Worm (Caenorhabditis elegans): Measurements from ENCODE around the gene mrps-24.

mrps-24 gene

DNA sequence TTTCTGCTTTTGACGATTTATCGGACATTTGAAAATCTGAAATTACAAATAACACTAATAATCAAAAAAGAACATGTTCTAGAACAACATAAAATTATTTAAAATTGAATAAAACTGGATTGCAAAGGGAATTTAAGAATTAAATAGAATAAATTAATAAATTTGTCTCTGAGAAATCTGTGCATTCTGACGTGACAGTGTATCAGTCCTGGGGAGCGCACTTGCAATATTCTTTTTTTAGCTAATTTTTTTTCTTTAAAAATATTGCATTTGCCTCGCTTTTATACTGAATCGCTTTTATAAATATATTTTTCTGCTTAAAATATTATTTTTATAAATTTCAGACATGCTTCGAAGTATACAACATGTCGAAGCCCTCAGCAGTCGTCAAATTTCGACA, at the start of gene mrps-24, which contains the start of the genes mrpl-1 and emc-6:
Gene mrps-24, plus strand, starts transcription at position 345 of the 400 bp plus-strand sequence.
Gene mrpl-1, minus strand, starts transcription at position 1 of the 400 bp plus-strand sequence.
Gene emc-6, minus strand, starts transcription at position 36 of the 400 bp plus-strand sequence.
- TF ChIP-seq W03F9.2 (tag; optimal IDR thresholded peaks at IDR 0.05) = peak; percentile 92
- no peak for TF ChIP-seq him-1 (tag; optimal IDR thresholded peaks at IDR 0.05)
- no peak for TF ChIP-seq dao-5 (tag; optimal IDR thresholded peaks at IDR 0.05)

DNA sequence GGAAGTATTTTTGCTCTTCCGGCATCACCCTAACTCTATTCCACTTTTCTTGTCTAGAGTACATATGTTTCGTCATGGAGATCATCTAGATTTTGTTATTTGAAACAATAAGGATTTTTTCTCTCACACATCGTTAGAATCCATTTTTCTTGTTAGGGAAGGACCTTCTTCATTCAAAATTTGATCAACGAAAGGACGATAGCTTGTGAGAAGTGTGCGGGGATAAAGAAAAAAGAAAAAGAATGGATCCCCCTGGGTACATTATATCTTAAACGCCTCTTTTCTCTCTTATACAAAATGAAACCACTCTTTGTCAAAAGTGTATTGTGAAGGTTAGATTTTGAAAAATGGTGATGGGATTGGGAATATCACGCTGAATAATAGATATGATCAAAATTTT, 48.3 kb upstream of the mrps-24 start:
- TF ChIP-seq dao-5 (tag; optimal IDR thresholded peaks at IDR 0.05) = no peak
- TF ChIP-seq W03F9.2 (tag; optimal IDR thresholded peaks at IDR 0.05) = no peak
- no peak for TF ChIP-seq him-1 (tag; optimal IDR thresholded peaks at IDR 0.05)

DNA sequence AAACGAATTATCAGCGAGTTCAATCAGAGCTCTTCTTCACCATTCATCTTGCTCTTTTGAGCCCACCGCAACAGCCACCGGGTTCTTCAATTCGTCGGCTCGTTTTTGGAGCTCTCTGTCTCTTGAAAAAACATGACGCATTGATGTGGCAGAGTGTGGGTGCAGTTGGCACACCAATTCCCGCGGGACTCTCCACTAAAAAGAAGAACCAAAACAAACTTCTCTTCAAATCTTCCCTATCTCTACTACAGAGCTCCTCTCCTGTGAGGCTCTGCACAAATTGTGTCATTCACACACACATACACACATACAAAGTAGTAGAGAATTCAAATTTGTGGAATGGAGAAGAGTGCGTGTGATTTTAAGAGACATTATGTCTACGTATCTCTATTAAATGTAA, 46.8 kb upstream of the mrps-24 start:
- TF ChIP-seq dao-5 (tag; optimal IDR thresholded peaks at IDR 0.05) (no peak), him-1 (tag; optimal IDR thresholded peaks at IDR 0.05) (peak; percentile 43)

DNA sequence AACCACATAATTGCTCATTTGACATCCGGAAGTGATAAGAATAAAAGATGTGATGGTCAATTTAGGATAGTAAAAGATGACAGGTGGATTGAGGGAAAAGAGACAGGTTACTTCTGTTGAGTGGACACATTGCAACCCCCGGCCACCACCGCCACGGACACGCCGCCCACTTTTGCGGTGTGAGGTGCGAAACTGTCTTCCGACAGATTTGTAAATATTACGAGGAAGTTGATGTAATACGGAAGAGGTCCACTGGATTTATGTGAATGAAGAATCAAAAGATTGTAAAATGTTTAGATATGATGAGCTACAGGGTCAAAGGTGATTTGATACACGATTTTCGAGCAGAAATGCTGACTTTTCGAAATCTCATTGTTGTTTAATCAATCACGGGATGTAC, 37.0 kb upstream of the mrps-24 start, which contains the start of gene C08G9.2:
Gene C08G9.2, minus strand, starts transcription at position 101 of the 400 bp plus-strand sequence.
- TF ChIP-seq dao-5 (tag; optimal IDR thresholded peaks at IDR 0.05) (no peak), him-1 (tag; optimal IDR thresholded peaks at IDR 0.05) (no peak), W03F9.2 (tag; optimal IDR thresholded peaks at IDR 0.05) (no peak)

DNA sequence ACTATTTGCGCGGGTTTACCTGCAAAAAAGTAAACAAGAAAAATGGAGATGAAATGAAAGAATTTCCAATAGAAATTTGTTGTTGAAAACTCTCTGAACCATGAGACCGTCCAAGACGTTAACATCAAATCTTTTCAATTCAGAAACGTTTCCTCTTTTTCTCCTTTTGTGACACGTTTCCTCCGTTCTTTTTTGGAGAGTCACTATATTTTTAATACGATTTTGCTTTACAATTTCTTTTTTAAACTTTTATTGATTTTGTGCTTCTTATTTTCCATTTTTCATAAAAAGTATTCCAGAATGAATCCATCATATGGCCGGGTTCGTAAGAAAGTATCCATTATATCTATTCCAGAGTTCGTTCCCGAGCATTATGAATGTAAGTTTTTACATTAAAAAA, 35.0 kb upstream of the mrps-24 start, which contains the start of gene itr-1:
Gene itr-1, plus strand, starts transcription at position 301 of the 400 bp plus-strand sequence.
- TF ChIP-seq dao-5 (tag; optimal IDR thresholded peaks at IDR 0.05) (no peak), him-1 (tag; optimal IDR thresholded peaks at IDR 0.05) (no peak), W03F9.2 (tag; optimal IDR thresholded peaks at IDR 0.05) (no peak)

DNA sequence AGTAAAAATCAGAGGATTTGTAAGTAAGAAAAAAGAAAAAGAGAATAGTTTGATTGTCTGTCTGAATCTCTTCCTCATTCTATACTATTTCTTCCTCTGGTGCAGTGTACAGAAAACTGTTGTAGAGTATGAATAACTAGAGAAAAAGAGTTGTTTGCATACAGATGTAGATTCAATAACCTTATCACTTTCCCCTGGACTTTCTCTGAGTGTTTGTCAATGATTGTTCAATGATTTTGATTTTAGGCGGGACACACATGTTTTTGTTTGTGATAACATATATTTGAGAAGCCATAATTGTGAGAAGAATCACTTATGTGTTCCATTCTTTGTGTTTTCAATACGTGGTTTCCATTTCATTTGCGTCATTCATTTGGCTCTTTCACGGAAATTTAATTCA, 30.7 kb upstream of the mrps-24 start:
- TF ChIP-seq him-1 (tag; optimal IDR thresholded peaks at IDR 0.05) (no peak), W03F9.2 (tag; optimal IDR thresholded peaks at IDR 0.05) (no peak), dao-5 (tag; optimal IDR thresholded peaks at IDR 0.05) (no peak)

DNA sequence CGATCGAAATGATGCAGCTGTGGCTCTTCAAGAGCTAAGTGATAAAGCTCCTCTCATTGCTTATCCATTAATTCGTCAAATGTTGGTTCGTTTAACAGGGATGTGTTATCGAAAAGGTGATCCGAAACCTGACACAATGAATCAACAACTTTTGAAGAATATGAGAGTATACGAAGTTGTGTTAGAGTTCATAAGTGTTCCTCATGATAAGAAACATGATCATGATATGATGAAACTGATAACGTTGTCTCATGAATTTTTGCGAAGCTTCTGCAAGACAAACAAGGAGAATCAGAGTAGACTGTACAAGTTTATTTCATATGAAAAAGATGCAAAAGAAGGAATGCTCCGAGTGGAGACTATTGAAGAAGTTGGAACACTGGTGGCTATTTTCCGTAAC, 20.5 kb upstream of the mrps-24 start:
- no peak for TF ChIP-seq dao-5 (tag; optimal IDR thresholded peaks at IDR 0.05)
- TF ChIP-seq him-1 (tag; optimal IDR thresholded peaks at IDR 0.05) = no peak
- TF ChIP-seq W03F9.2 (tag; optimal IDR thresholded peaks at IDR 0.05) = no peak

DNA sequence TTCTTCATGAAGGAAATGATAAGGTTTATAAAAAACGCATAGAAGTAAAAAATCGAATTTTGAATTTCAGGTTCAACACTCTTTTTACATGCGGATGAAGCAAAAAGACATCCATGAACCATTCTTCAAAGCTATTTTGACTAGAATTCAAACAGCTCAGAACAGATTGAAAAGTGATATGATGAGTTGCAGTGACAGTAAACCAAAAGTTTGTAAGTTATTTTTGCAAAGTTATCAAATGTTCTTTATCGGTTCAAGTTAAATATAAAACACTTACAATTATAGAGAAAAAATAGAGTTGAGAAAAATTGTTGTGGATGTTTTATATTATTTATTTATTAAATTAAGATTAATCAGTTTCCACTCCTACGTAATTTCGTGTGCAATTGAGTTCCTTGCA, 17.4 kb upstream of the mrps-24 start:
- TF ChIP-seq dao-5 (tag; optimal IDR thresholded peaks at IDR 0.05) = no peak
- TF ChIP-seq him-1 (tag; optimal IDR thresholded peaks at IDR 0.05) = no peak
- TF ChIP-seq W03F9.2 (tag; optimal IDR thresholded peaks at IDR 0.05) = no peak

DNA sequence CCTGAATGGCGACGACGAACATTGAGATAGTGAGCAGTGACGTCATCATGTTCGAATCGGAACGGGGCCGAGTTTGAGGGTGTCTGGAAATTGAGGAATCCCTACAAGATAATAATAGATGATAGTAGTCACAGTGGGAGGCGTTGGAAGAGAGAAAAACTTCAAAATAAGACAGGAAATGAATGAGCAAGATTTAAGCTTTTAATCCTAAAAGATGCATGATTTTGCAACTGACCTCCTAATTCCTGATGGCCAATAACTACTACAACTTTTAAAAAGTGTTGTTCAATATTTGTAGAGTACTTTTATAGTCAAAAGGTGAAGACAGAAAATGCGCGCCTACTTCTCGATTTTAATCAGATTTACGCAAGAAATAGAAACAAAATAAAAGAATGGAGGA, 11.5 kb upstream of the mrps-24 start, which contains the start of gene flp-13:
Gene flp-13, minus strand, starts transcription at position 101 of the 400 bp plus-strand sequence.
- TF ChIP-seq dao-5 (tag; optimal IDR thresholded peaks at IDR 0.05) = no peak
- TF ChIP-seq him-1 (tag; optimal IDR thresholded peaks at IDR 0.05) = no peak
- TF ChIP-seq W03F9.2 (tag; optimal IDR thresholded peaks at IDR 0.05) = no peak

DNA sequence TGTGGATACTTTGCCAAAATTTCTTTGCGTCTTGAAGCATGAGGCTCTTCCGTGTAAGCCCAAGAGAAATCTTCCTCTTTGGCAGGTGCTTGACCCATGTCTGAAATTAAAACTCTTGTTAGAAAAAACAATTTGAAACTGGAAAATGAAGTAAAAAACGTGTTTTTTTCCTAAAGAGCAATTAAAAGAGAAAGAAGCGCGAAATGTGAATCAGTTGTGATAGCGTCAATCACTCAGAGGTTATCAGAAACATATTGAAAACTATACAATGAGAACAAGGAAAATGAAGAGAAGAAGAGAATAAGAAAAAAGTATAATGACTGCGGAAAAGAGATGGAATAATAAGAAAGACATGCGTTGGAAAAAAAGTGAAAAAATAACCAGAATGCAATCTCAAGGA, 3.0 kb upstream of the mrps-24 start, which contains the start of gene F33D4.4:
Gene F33D4.4, minus strand, starts transcription at position 101 of the 400 bp plus-strand sequence.
- TF ChIP-seq him-1 (tag; optimal IDR thresholded peaks at IDR 0.05) (no peak), W03F9.2 (tag; optimal IDR thresholded peaks at IDR 0.05) (no peak), dao-5 (tag; optimal IDR thresholded peaks at IDR 0.05) (no peak)

DNA sequence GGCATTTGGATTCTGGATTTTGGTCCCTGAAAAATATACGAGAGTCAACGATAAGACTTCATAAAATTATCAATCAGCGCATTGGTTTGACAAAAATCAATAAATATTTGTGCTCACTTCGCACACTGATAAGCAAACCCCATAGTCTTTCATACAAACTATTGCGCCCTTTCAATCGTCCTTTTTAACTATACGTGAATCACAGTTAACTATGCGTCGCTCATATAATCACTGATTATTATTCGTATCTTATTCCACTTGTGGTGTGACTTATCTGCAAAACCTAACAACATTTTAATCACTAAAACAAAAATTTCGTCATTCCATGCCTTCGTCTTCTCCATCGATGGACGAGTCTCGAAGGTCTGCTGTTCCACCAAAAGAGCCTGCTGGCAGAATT, 979 bp downstream of the mrps-24 start, which contains the start of gene nhr-8:
Gene nhr-8, plus strand, starts transcription at position 160 of the 400 bp plus-strand sequence.
- TF ChIP-seq dao-5 (tag; optimal IDR thresholded peaks at IDR 0.05) = no peak
- TF ChIP-seq him-1 (tag; optimal IDR thresholded peaks at IDR 0.05) = no peak
- TF ChIP-seq W03F9.2 (tag; optimal IDR thresholded peaks at IDR 0.05) = no peak

DNA sequence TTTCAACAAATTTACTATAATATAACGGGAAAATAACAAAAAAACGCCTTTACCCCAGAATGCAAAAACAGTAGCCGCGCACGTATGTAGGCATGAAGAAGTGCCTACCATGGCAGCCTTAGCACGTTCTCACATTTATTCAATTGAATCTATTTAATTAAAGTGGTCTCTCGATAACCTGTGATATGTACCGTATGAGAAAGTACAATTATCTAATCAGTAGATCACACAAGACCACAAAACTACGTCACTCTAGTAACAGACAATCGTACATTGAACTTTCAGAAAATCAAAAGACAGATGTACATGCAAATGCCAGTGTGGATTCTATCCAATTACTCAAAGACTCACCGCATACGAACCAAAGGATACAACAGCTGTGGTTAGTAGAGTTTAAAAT, 2.4 kb downstream of the mrps-24 start:
- TF ChIP-seq dao-5 (tag; optimal IDR thresholded peaks at IDR 0.05) (no peak), W03F9.2 (tag; optimal IDR thresholded peaks at IDR 0.05) (no peak), him-1 (tag; optimal IDR thresholded peaks at IDR 0.05) (no peak)

DNA sequence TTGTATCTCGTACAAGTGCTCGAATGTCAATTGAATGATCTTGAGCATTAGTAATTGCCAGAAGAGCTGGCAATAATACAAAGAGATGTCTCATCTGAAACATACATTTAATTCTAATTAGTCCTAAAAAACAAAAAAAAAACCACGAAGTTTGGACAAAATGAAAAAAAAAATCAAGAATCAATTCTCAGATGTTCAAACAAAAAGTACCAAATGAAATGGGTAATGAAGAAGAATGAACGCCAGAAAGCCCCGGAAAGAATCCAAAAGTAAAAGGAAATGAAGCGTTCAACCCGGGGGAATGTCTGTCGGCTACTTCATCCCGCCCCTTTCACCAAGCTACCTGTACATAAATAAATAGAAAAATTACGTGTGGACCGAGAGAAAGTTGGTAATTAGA, 8.1 kb downstream of the mrps-24 start, which contains the start of gene F33D4.6:
Gene F33D4.6, minus strand, starts transcription at position 101 of the 400 bp plus-strand sequence.
- TF ChIP-seq him-1 (tag; optimal IDR thresholded peaks at IDR 0.05) = no peak
- no peak for TF ChIP-seq W03F9.2 (tag; optimal IDR thresholded peaks at IDR 0.05)

DNA sequence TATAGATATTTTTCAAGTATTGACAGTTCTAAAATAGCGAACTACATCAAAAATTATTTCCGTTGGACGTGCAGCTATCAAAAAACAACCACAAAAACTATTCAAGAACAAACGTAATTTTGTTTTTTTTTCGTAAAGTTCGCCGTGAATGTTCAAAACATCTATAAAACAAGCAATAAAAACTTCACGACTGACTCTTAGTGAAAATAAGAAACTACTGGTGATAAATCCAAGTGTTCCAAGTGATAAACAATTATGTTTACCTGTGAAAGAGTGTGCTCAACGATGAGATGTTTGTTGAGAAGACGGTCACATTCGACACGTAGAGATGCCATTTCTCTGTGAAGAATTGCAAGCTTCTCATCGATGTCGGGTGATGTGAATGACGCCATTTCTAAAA, 13.0 kb downstream of the mrps-24 start, which contains the start of gene C50F7.6:
Gene C50F7.6, minus strand, starts transcription at position 394 of the 400 bp plus-strand sequence.
- no peak for TF ChIP-seq W03F9.2 (tag; optimal IDR thresholded peaks at IDR 0.05)
- no peak for TF ChIP-seq dao-5 (tag; optimal IDR thresholded peaks at IDR 0.05)
- TF ChIP-seq him-1 (tag; optimal IDR thresholded peaks at IDR 0.05) = no peak

DNA sequence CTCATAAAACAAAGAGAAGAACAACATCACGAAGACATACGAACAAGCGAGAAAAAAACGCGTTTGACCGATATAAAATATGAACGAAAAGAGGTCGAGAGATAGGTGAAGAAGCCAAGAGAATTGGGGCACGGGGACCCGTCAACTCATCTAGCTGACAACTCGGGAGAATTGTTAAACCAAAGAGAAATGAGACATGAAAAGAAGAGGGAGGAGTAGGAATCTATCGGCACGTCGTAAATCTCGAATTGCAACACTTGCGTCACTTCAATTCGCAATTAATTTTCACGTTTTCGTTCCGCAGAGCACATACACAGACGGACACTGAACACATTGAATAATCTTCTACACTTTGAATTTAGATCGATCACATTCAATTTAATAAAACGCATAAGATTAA, 13.7 kb downstream of the mrps-24 start:
- no peak for TF ChIP-seq dao-5 (tag; optimal IDR thresholded peaks at IDR 0.05)
- no peak for TF ChIP-seq W03F9.2 (tag; optimal IDR thresholded peaks at IDR 0.05)
- TF ChIP-seq him-1 (tag; optimal IDR thresholded peaks at IDR 0.05) = no peak
